Fruit fly (Drosophila melanogaster): Measurements from ENCODE around the gene bdl.

The bdl gene

DNA sequence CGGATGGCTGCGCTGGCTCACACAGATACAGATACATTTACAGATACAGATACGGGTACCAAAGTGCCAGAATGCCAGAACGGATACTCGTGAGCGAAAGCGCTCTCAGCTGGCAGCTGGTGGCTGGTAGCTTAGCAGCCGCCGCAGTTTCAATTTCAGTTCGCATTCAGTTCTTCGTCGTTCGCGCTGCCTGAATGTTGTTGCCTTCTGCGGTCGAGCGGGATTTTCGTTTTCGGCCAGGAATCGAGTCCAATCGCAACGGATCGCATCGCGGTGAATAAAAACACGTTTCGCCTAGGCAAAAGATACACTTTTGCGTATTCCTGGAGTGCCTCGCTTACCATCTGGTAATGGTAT lies 9.4 kb downstream of the bdl start, which contains the start of gene Atet (continued):
- TF ChIP-seq CG13775 (GFP tag; optimal IDR thresholded peaks at IDR 0.05) (no peak), slp2 (GFP tag; optimal IDR thresholded peaks at IDR 0.05) (no peak), Neu2 (GFP tag; optimal IDR thresholded peaks at IDR 0.05; ENCODE audit: borderline replicate concordance) (no peak), sim (GFP tag; IDR thresholded peaks at IDR 0.05) (no peak), CG11085 (GFP tag; IDR thresholded peaks at IDR 0.05) (no peak), Side (GFP tag; optimal IDR thresholded peaks at IDR 0.05) (no peak), bbx (GFP tag; IDR thresholded peaks at IDR 0.05; ENCODE audit: partially characterized antibody) (peak; percentile 70), Scr (GFP tag; IDR thresholded peaks at IDR 0.05; ENCODE audit: partially characterized antibody) (peak; percentile 19; the same call in 1 of the 2 replicates), CG6791 (GFP tag; IDR thresholded peaks at IDR 0.05; ENCODE audit: partially characterized antibody) (peak; percentile 71; the same call in 2 of the 3 replicates), CG43689 (GFP tag; IDR thresholded peaks at IDR 0.05) (no peak), CG33557 (GFP tag; optimal IDR thresholded peaks at IDR 0.05) (no peak), nerfin-1 (tag; optimal IDR thresholded peaks at IDR 0.05) (no peak), maf-S (GFP tag; optimal IDR thresholded peaks at IDR 0.05) (no peak), Hsf (GFP tag; optimal IDR thresholded peaks at IDR 0.05) (no peak), Gug (GFP tag; IDR thresholded peaks at IDR 0.05) (no peak), CG9797 (GFP tag; optimal IDR thresholded peaks at IDR 0.05) (no peak), stc (GFP tag; IDR thresholded peaks at IDR 0.05) (no peak), CG4617 (GFP tag; optimal IDR thresholded peaks at IDR 0.05; ENCODE audit: borderline replicate concordance) (no peak), bowl (GFP tag; IDR thresholded peaks at IDR 0.05) (0 out of 2 replicates have a peak, but pooled peaks have one; percentile 20), Eip74EF (GFP tag; optimal IDR thresholded peaks at IDR 0.05) (no peak), tll (GFP tag; optimal IDR thresholded peaks at IDR 0.05) (no peak), CG5180 (GFP tag; optimal IDR thresholded peaks at IDR 0.05) (no peak), gt (GFP tag; IDR thresholded peaks at IDR 0.05) (no peak), CG32767 (GFP tag; IDR thresholded peaks at IDR 0.05) (peak; percentile 23; the same call in 1 of the 2 replicates), GATAe (GFP tag; conservative IDR thresholded peaks at IDR 0.05) (no peak), Dek (tag; optimal IDR thresholded peaks at IDR 0.05) (no peak), CG4404 (GFP tag; IDR thresholded peaks at IDR 0.05) (no peak), dm (GFP tag; optimal IDR thresholded peaks at IDR 0.05) (no peak), klu (GFP tag; IDR thresholded peaks at IDR 0.05) (no peak; the same call in 1 of the 2 replicates), ci (GFP tag; IDR thresholded peaks at IDR 0.05) (peak; percentile 85), vvl (GFP tag; IDR thresholded peaks at IDR 0.05) (peak; percentile 34; the same call in 1 of the 2 replicates), CG7745 (tag; optimal IDR thresholded peaks at IDR 0.05) (no peak), sisA (GFP tag; IDR thresholded peaks at IDR 0.05) (no peak), shn (GFP tag; optimal IDR thresholded peaks at IDR 0.05) (no peak), hth (optimal IDR thresholded peaks at IDR 0.05) (no peak), CG6175 (GFP tag; IDR thresholded peaks at IDR 0.05) (no peak), cato (GFP tag; optimal IDR thresholded peaks at IDR 0.05; ENCODE audit: borderline replicate concordance) (no peak), crol (GFP tag; IDR thresholded peaks at IDR 0.05) (no peak), CG13894 (tag; optimal IDR thresholded peaks at IDR 0.05) (peak; percentile 15), Dbx (GFP tag; IDR thresholded peaks at IDR 0.05) (peak; percentile 37; the same call in 1 of the 3 replicates), CG33213 (GFP tag; optimal IDR thresholded peaks at IDR 0.05) (no peak), sob (GFP tag; IDR thresholded peaks at IDR 0.05) (peak; percentile 44; the same call in 1 of the 2 replicates), twi (tag; optimal IDR thresholded peaks at IDR 0.05) (no peak), fd96Cb (tag; optimal IDR thresholded peaks at IDR 0.05) (no peak), slou (GFP tag; optimal IDR thresholded peaks at IDR 0.05) (no peak), CG15011 (GFP tag; optimal IDR thresholded peaks at IDR 0.05) (no peak), ERR (GFP tag; optimal IDR thresholded peaks at IDR 0.05) (no peak), ranshi (GFP tag; IDR thresholded peaks at IDR 0.05) (no peak; the same call in 1 of the 2 replicates), az2 (GFP tag; optimal IDR thresholded peaks at IDR 0.05) (no peak), gro (GFP tag; optimal IDR thresholded peaks at IDR 0.05) (peak; percentile 30), ssp (GFP tag; IDR thresholded peaks at IDR 0.05) (no peak), CG16815 (GFP tag; optimal IDR thresholded peaks at IDR 0.05) (no peak)

All from whole organism, embryonic.